Worm (Caenorhabditis elegans) whole organism, late embryonic: ENCODE measurements around the gene sulp-4.

Experiments
- C08G9.2 ChIP-seq: sonication (generic microtip); optimal IDR thresholded peaks from 2 replicates; lab custom pipeline; 2016; ENCODE audit warnings: mild to moderate bottlenecking, missing genetic modification characterization, moderate library complexity, missing compliant biosample characterization
- F13H6.1 ChIP-seq: sonication (generic microtip); optimal IDR thresholded peaks from 2 replicates; lab custom pipeline; 2016; ENCODE audit warnings: missing genetic modification characterization, missing compliant biosample characterization
- K02D7.2 ChIP-seq: sonication (generic microtip); optimal IDR thresholded peaks from 2 replicates; lab custom pipeline; 2017; ENCODE audit warnings: mild to moderate bottlenecking, missing genetic modification characterization, missing compliant biosample characterization
- K09A11.1 ChIP-seq: sonication (generic microtip); optimal IDR thresholded peaks from 2 replicates; lab custom pipeline; 2017; ENCODE audit warnings: antibody characterized with exemption, mild to moderate bottlenecking, missing genetic modification characterization, missing compliant biosample characterization; ENCODE audit not compliant: insufficient read depth
- Y22D7AL.16 ChIP-seq: sonication (generic microtip); optimal IDR thresholded peaks from 2 replicates; lab custom pipeline; 2016; ENCODE audit warnings: missing genetic modification characterization, missing compliant biosample characterization
- ceh-14 ChIP-seq: sonication (generic microtip); optimal IDR thresholded peaks from 2 replicates; lab custom pipeline; 2016; ENCODE audit warnings: missing genotype, missing genetic modification characterization, missing compliant biosample characterization
- ceh-18 ChIP-seq: sonication (generic microtip); optimal IDR thresholded peaks from 2 replicates; lab custom pipeline; 2016; ENCODE audit warnings: missing genetic modification characterization, missing compliant biosample characterization
- ceh-22 ChIP-seq: sonication (generic microtip); optimal IDR thresholded peaks from 2 replicates; lab custom pipeline; 2017; ENCODE audit warnings: missing biosample characterization, missing genetic modification characterization
- ceh-24 ChIP-seq: sonication (generic microtip); optimal IDR thresholded peaks from 2 replicates; lab custom pipeline; 2016; ENCODE audit warnings: mild to moderate bottlenecking, missing genetic modification characterization, missing compliant biosample characterization
- ceh-31 ChIP-seq: sonication (generic microtip); optimal IDR thresholded peaks from 2 replicates; lab custom pipeline; 2016; ENCODE audit warnings: missing genetic modification characterization, missing compliant biosample characterization
- ceh-45 ChIP-seq: fragments of 200-800 bp; sonication (Bioruptor generic); IDR thresholded peaks from 2 replicates; pipeline ENCODE4 v1.3.6; 2022; ENCODE audit warnings: missing genetic modification reagents, missing genetic modification characterization, missing compliant biosample characterization
- ceh-9 ChIP-seq: sonication (generic microtip); optimal IDR thresholded peaks from 2 replicates; lab custom pipeline; 2016; ENCODE audit warnings: mild to moderate bottlenecking, missing genetic modification characterization, inconsistent platforms, missing compliant biosample characterization
- che-1 ChIP-seq: sonication (generic microtip); optimal IDR thresholded peaks from 2 replicates; lab custom pipeline; 2016; ENCODE audit warnings: mild to moderate bottlenecking, missing genetic modification characterization, missing compliant biosample characterization
- dmd-4 ChIP-seq: sonication (generic microtip); optimal IDR thresholded peaks from 2 replicates; lab custom pipeline; 2016; ENCODE audit warnings: borderline replicate concordance, missing genetic modification characterization, missing compliant biosample characterization
- dve-1 ChIP-seq: sonication (generic microtip); optimal IDR thresholded peaks from 2 replicates; lab custom pipeline; 2017; ENCODE audit warnings: antibody characterized with exemption, mild to moderate bottlenecking, missing genetic modification characterization, missing compliant biosample characterization
- eyg-1 ChIP-seq: sonication (generic microtip); optimal IDR thresholded peaks from 2 replicates; lab custom pipeline; 2016; ENCODE audit warnings: missing genotype, missing genetic modification characterization, missing compliant biosample characterization
- fax-1 ChIP-seq: sonication (generic microtip); optimal IDR thresholded peaks from 2 replicates; lab custom pipeline; 2016; ENCODE audit warnings: missing genotype, missing genetic modification characterization, missing compliant biosample characterization
- hlh-15 ChIP-seq: sonication (generic microtip); optimal IDR thresholded peaks from 2 replicates; lab custom pipeline; 2016; ENCODE audit warnings: missing genetic modification characterization, missing compliant biosample characterization
- hlh-30 ChIP-seq: sonication (generic microtip); optimal IDR thresholded peaks from 2 replicates; lab custom pipeline; 2017; ENCODE audit warnings: antibody characterized with exemption, missing genetic modification characterization, missing compliant biosample characterization; ENCODE audit not compliant: insufficient read depth
- hlh-8 ChIP-seq: sonication (generic microtip); optimal IDR thresholded peaks from 2 replicates; lab custom pipeline; 2016; ENCODE audit warnings: missing genotype, missing genetic modification characterization, missing compliant biosample characterization
- lin-11 ChIP-seq: fragments of 200-800 bp; sonication (Bioruptor generic); optimal IDR thresholded peaks from 2 replicates; lab custom pipeline; 2018; ENCODE audit warnings: mild to moderate bottlenecking, missing genetic modification characterization, missing compliant biosample characterization
- mec-3 ChIP-seq: sonication (generic microtip); optimal IDR thresholded peaks from 2 replicates; lab custom pipeline; 2016; ENCODE audit warnings: borderline replicate concordance, missing genetic modification characterization, missing compliant biosample characterization
- nfya-1 ChIP-seq: sonication (generic microtip); optimal IDR thresholded peaks from 2 replicates; lab custom pipeline; 2017; ENCODE audit warnings: missing genetic modification characterization, mild to moderate bottlenecking, missing compliant biosample characterization, antibody characterized with exemption, moderate library complexity
- nhr-11 ChIP-seq: fragments of 150-350 bp; optimal IDR thresholded peaks from 2 replicates; lab custom pipeline; 2014; ENCODE audit warnings: missing biosample characterization, missing genetic modification characterization
- pax-1 ChIP-seq: fragments of 150-350 bp; optimal IDR thresholded peaks from 2 replicates; lab custom pipeline; 2014; ENCODE audit warnings: missing biosample characterization, missing genetic modification characterization
- pha-2 ChIP-seq: sonication (generic microtip); optimal IDR thresholded peaks from 2 replicates; lab custom pipeline; 2017; ENCODE audit warnings: mild to moderate bottlenecking, missing genetic modification characterization, missing compliant biosample characterization
- pha-4 ChIP-seq: fragments of 150-350 bp; optimal IDR thresholded peaks from 2 replicates; lab custom pipeline; 2018; ENCODE audit warnings: missing biosample characterization, missing genetic modification reagents, missing genetic modification characterization
- ref-2 ChIP-seq: sonication (generic microtip); optimal IDR thresholded peaks from 2 replicates; lab custom pipeline; 2016; ENCODE audit warnings: missing genetic modification characterization, missing compliant biosample characterization
- rnt-1 ChIP-seq: sonication (generic microtip); optimal IDR thresholded peaks from 2 replicates; lab custom pipeline; 2016; ENCODE audit warnings: missing genetic modification characterization, missing compliant biosample characterization
- sdc-2 ChIP-seq: sonication (generic microtip); optimal IDR thresholded peaks from 2 replicates; lab custom pipeline; 2016; ENCODE audit warnings: missing genotype, missing genetic modification characterization, missing compliant biosample characterization
- sox-4 ChIP-seq: sonication (generic microtip); optimal IDR thresholded peaks from 2 replicates; lab custom pipeline; 2017; ENCODE audit warnings: mild to moderate bottlenecking, missing genetic modification characterization, inconsistent platforms, missing compliant biosample characterization
- syd-9 ChIP-seq: sonication (generic microtip); optimal IDR thresholded peaks from 2 replicates; lab custom pipeline; 2016; ENCODE audit warnings: mild to moderate bottlenecking, missing genetic modification characterization, moderate library complexity, missing compliant biosample characterization
- tbx-2 ChIP-seq: sonication (generic microtip); optimal IDR thresholded peaks from 2 replicates; lab custom pipeline; 2016; ENCODE audit warnings: missing genetic modification characterization, missing compliant biosample characterization
- ttx-3 ChIP-seq: sonication (generic microtip); optimal IDR thresholded peaks from 2 replicates; lab custom pipeline; 2016; ENCODE audit warnings: missing genetic modification reagents, missing genetic modification characterization, missing compliant biosample characterization
- unc-42 ChIP-seq: sonication (generic microtip); optimal IDR thresholded peaks from 2 replicates; lab custom pipeline; 2016; ENCODE audit warnings: missing genotype, missing genetic modification characterization, missing compliant biosample characterization
- unc-55 ChIP-seq: sonication (generic microtip); optimal IDR thresholded peaks from 2 replicates; lab custom pipeline; 2017; ENCODE audit warnings: missing biosample characterization, missing genetic modification reagents, missing genetic modification characterization
- unc-86 ChIP-seq: sonication (generic microtip); optimal IDR thresholded peaks from 2 replicates; lab custom pipeline; 2016; ENCODE audit warnings: missing genetic modification characterization, missing compliant biosample characterization
- zip-5 ChIP-seq: sonication (generic microtip); optimal IDR thresholded peaks from 2 replicates; lab custom pipeline; 2016; ENCODE audit warnings: missing genetic modification characterization, missing compliant biosample characterization

Gene sulp-4

DNA sequence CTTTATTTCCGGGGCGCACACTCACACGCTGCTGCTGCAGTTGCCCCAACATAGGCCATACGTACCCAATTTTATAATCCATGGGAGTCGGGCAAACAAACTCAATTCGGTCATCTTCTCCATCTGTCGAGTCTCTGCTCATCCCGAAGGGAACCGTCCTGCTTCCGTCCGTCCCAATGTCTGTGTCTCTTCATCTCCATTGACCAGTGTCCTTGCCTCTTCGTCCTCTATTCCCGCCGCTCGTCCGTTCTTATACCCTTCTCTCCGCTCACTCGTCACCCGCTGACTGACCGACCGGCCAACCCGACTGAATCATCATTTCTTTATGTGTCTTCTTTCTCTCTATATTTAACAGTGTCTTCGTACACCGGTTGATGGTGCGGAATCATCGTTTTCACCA is 30.3 kb upstream of the sulp-4 start (continued):
- no peak for TF ChIP-seq Y22D7AL.16 (tag; lab: Kevin White, UChicago)
- no peak for TF ChIP-seq zip-5 (tag; lab: Kevin White, UChicago)
- no peak for TF ChIP-seq ttx-3 (tag; lab: Kevin White, UChicago)
- TF ChIP-seq dve-1 = peak; percentile 30
- TF ChIP-seq ceh-45 = no peak
- no peak for TF ChIP-seq lin-11 (tag; lab: Kevin White, UChicago)
- no peak for TF ChIP-seq fax-1 (tag; lab: Kevin White, UChicago)
- no peak for TF ChIP-seq hlh-30 (tag; lab: Kevin White, UChicago)
- peak; percentile 54 for TF ChIP-seq ceh-31
- peak; percentile 76 for TF ChIP-seq ref-2 (tag; lab: Kevin White, UChicago)
- TF ChIP-seq ceh-18 (tag; lab: Kevin White, UChicago) = peak; percentile 31
- TF ChIP-seq F13H6.1 (tag; lab: Kevin White, UChicago) = no peak
- TF ChIP-seq K02D7.2 = no peak
- no peak for TF ChIP-seq hlh-8 (tag; lab: Kevin White, UChicago)
- TF ChIP-seq ceh-14 (tag; lab: Kevin White, UChicago) = peak; percentile 31
- no peak for TF ChIP-seq ceh-22
- TF ChIP-seq, all 69 proteins: peak for 20

DNA sequence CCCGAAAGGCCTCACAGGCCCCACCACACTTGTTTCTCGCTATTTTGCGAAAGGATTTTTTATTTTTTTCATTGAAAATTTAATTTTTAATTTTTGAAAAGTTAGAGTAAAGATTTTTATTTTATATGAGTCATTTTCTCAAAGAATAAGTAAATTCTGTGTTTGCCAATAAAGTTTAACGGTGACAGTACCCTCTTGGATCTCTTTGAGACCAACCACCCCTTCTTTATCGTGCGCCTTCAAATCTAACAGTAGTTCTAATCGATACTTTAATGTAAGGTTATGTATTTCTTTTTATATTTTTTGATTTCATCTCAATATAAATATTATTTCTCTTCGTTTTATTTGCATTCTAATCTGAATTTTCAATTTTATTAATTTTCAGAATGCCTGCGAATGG is 29.7 kb upstream of the sulp-4 start, which contains the start of gene hmp-1:
Gene hmp-1, plus strand, starts transcription at position 380 of the 400 bp plus-strand sequence.
- TF ChIP-seq ceh-45 (no peak), hlh-15 (tag; lab: Kevin White, UChicago) (no peak), K09A11.1 (tag; lab: Kevin White, UChicago) (no peak), che-1 (tag; lab: Kevin White, UChicago) (no peak), C08G9.2 (tag; lab: Kevin White, UChicago) (no peak), ceh-9 (tag; lab: Kevin White, UChicago) (no peak), unc-55 (GFP tag; lab: Kevin White, UChicago) (no peak), F13H6.1 (tag; lab: Kevin White, UChicago) (no peak), nhr-11 (no peak), unc-42 (tag; lab: Kevin White, UChicago) (no peak), dmd-4 (tag; lab: Kevin White, UChicago) (no peak), pha-2 (no peak), syd-9 (tag; lab: Kevin White, UChicago) (no peak), dve-1 (no peak)
- TF ChIP-seq, all 69 proteins: peak for 0

- TF ChIP-seq sox-4 (tag; lab: Kevin White, UChicago) (no peak), rnt-1 (tag; lab: Kevin White, UChicago) (no peak), ceh-14 (tag; lab: Kevin White, UChicago) (no peak), unc-86 (tag; lab: Kevin White, UChicago) (no peak), pha-4 (tag; lab: Kevin White, UChicago) (no peak), mec-3 (tag; lab: Kevin White, UChicago) (no peak), nhr-11 (no peak), tbx-2 (tag; lab: Kevin White, UChicago) (no peak), eyg-1 (tag; lab: Kevin White, UChicago) (no peak), ttx-3 (tag; lab: Kevin White, UChicago) (no peak), ceh-24 (no peak), F13H6.1 (tag; lab: Kevin White, UChicago) (no peak), sdc-2 (tag; lab: Kevin White, UChicago) (no peak), nfya-1 (tag; lab: Kevin White, UChicago) (no peak), pax-1 (tag; lab: Kevin White, UChicago) (no peak)
- TF ChIP-seq, all 69 proteins: peak for 0
Observed at ce11 chrV:11846969-11847368, 28.2 kb upstream of the sulp-4 start.
